Worm (Caenorhabditis elegans): Measurements from ENCODE around the gene rsd-2.
"Not testable (repeated sequence)": the region's sequence is repeated elsewhere in the genome, so short reads cannot be mapped to it uniquely, and the experiment has no call there.

The rsd-2 gene

ce11 chrIV:13540165-13540564 is at the start of gene rsd-2:
rsd-2 (minus strand) TSS chrIV:13540265.
- TF ChIP-seq pha-4 (tag; optimal IDR thresholded peaks at IDR 0.05) (no peak), ceh-45 (GFP tag; IDR thresholded peaks at IDR 0.05) (no peak), pat-9 (tag; optimal IDR thresholded peaks at IDR 0.05) (no peak), ama-1 (optimal IDR thresholded peaks at IDR 0.05) (no peak), hlh-13 (GFP tag; optimal IDR thresholded peaks at IDR 0.05) (no peak), ceh-34 (tag; optimal IDR thresholded peaks at IDR 0.05) (no peak), K02D7.2 (tag; optimal IDR thresholded peaks at IDR 0.05) (no peak), dmd-4 (tag; optimal IDR thresholded peaks at IDR 0.05; ENCODE audit: borderline replicate concordance) (no peak), ceh-22 (tag; optimal IDR thresholded peaks at IDR 0.05) (no peak), che-1 (tag; optimal IDR thresholded peaks at IDR 0.05) (no peak), syd-9 (tag; optimal IDR thresholded peaks at IDR 0.05) (no peak), unc-86 (tag; optimal IDR thresholded peaks at IDR 0.05) (no peak), ceh-14 (tag; optimal IDR thresholded peaks at IDR 0.05) (no peak), nhr-232 (tag; optimal IDR thresholded peaks at IDR 0.05) (no peak), ceh-18 (tag; optimal IDR thresholded peaks at IDR 0.05) (no peak)

DNA sequence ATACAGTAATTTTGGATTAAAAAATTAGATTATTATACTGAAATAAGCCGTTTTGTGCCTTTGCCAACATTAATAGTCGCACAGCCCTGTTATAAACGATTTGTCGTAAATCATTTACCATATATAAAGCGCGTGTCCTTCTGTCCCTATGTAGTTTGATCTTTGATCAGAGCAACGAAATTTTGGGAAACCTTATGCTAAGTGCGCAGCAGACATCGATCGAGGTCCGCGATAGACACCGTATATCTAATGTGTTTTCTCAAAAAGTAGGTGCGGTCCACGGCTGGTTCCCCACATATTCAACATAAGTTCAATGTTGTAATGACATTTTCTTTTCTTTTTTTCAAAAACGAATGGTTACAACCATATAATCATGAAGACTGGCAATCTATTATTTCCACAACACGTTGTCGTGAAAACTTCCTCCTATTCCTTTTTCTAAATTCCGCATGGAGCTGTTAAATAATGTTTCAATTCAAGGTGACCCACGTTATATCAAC is 48.5 kb upstream of the rsd-2 start, which contains the start of gene sru-9:
Gene sru-9, plus strand, starts transcription at position 450 of the 500 bp plus-strand sequence.
- TF ChIP-seq elt-4, ceh-2, hlh-8 (tag; optimal IDR thresholded peaks at IDR 0.05): not testable (repeated sequence)

ce11 chrIV:13587175-13587574 is 47.1 kb upstream of the rsd-2 start, which contains the start of gene Y45F10B.12:
Y45F10B.12 (plus strand) TSS chrIV:13587475.
- no peak for TF ChIP-seq dmd-4 (tag; optimal IDR thresholded peaks at IDR 0.05; ENCODE audit: borderline replicate concordance)
- no peak for TF ChIP-seq fkh-10 (GFP tag; optimal IDR thresholded peaks at IDR 0.05)
- TF ChIP-seq ref-2 (tag; optimal IDR thresholded peaks at IDR 0.05) = no peak
- TF ChIP-seq pros-1 (tag; optimal IDR thresholded peaks at IDR 0.05) = no peak
- no peak for TF ChIP-seq dve-1 (tag; optimal IDR thresholded peaks at IDR 0.05)
- TF ChIP-seq sdc-2 (tag; optimal IDR thresholded peaks at IDR 0.05) = no peak
- TF ChIP-seq lin-11 (tag; optimal IDR thresholded peaks at IDR 0.05) = no peak
- no peak for TF ChIP-seq ama-1 (optimal IDR thresholded peaks at IDR 0.05)
- no peak for TF ChIP-seq unc-55 (GFP tag; optimal IDR thresholded peaks at IDR 0.05)
- no peak for TF ChIP-seq ceh-14 (tag; optimal IDR thresholded peaks at IDR 0.05)
- no peak for TF ChIP-seq unc-86 (tag; optimal IDR thresholded peaks at IDR 0.05)
- TF ChIP-seq ttx-3 (tag; optimal IDR thresholded peaks at IDR 0.05) = no peak
- TF ChIP-seq lim-6 (tag; optimal IDR thresholded peaks at IDR 0.05) = no peak
- TF ChIP-seq ceh-34 (tag; optimal IDR thresholded peaks at IDR 0.05) = no peak

DNA sequence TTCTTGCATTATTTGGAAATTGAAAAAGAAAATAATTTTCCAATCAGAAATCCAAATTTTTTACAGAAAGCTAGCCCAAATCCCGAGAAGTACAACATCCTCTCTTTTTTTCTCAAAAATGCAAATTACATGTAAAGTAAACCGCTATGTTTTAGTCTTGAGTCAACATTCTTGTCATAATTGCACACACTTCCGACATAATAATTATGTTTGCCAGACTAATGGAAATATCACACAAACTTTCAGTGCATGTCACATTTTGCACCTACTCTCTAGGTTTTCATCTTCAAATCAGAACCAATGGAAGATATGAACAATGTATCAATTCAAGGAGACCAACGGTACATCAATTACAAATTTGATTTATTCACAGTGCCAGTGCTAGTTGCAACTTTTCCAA is 44.6 kb upstream of the rsd-2 start, which contains the start of gene sru-11:
Gene sru-11, plus strand, starts transcription at position 301 of the 400 bp plus-strand sequence.
- TF ChIP-seq K02D7.2 (tag; optimal IDR thresholded peaks at IDR 0.05) (no peak), fkh-6 (tag; optimal IDR thresholded peaks at IDR 0.05) (no peak), unc-42 (tag; optimal IDR thresholded peaks at IDR 0.05) (no peak), dve-1 (tag; optimal IDR thresholded peaks at IDR 0.05) (no peak), ama-1 (optimal IDR thresholded peaks at IDR 0.05) (no peak), nhr-11 (tag; optimal IDR thresholded peaks at IDR 0.05) (no peak), C38D4.7 (GFP tag; optimal IDR thresholded peaks at IDR 0.05) (no peak), mec-3 (tag; optimal IDR thresholded peaks at IDR 0.05; ENCODE audit: borderline replicate concordance) (no peak), gmeb-2 (tag; optimal IDR thresholded peaks at IDR 0.05) (no peak), elt-2 (tag; optimal IDR thresholded peaks at IDR 0.05) (no peak), pha-4 (tag; optimal IDR thresholded peaks at IDR 0.05) (no peak), sox-2 (GFP tag; IDR thresholded peaks at IDR 0.05) (no peak), pqm-1 (tag; optimal IDR thresholded peaks at IDR 0.05) (no peak), K09A11.1 (tag; optimal IDR thresholded peaks at IDR 0.05; ENCODE audit: insufficient read depth) (no peak)

Data from whole organism, late embryonic.